Worm (Caenorhabditis elegans): ENCODE results near the gene Y52E8A.2.

Gene Y52E8A.2

DNA sequence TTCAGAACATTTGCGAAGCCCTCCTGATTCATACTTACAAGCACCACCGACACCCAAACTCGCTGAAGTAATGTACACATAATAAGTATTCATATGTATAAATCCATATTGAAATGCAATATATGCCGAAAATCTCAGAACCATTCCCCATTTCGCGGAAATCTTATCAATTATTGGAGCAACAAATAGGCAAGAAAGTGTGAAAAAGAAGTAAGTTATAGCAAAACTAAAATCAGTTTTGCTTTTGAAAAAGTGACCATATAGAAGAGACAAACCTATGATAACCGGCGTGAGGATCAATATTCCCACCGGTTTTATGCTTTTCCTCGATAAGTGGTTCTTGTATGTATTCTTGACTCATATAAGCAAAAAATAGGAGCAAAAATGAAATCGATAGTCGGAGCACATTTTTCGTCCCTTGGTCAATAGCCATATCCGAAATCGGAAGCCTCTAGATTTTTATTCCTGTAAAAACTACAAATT lies 1.1 kb upstream of the Y52E8A.2 start, which contains the start of gene Y52E8A.6:
Y52E8A.6 (minus strand) TSS at position 433 of the 483 bp plus-strand sequence.
- TF ChIP-seq tbx-2 (tag; optimal IDR thresholded peaks at IDR 0.05): no peak
- no peak for TF ChIP-seq fkh-10 (GFP tag; optimal IDR thresholded peaks at IDR 0.05)
- no peak for TF ChIP-seq unc-86 (tag; optimal IDR thresholded peaks at IDR 0.05)
- no peak for TF ChIP-seq fkh-4 (tag; optimal IDR thresholded peaks at IDR 0.05; ENCODE audit: borderline replicate concordance)
- TF ChIP-seq ama-1 (optimal IDR thresholded peaks at IDR 0.05): no peak
- TF ChIP-seq aly-2 (tag; optimal IDR thresholded peaks at IDR 0.05): no peak
- no peak for TF ChIP-seq blmp-1 (tag; optimal IDR thresholded peaks at IDR 0.05)
- TF ChIP-seq ets-5 (GFP tag; IDR thresholded peaks at IDR 0.05): no peak
- no peak for TF ChIP-seq nhr-19 (GFP tag; conservative IDR thresholded peaks at IDR 0.05)
- no peak for TF ChIP-seq grh-1 (GFP tag; IDR thresholded peaks at IDR 0.05)
- TF ChIP-seq mep-1 (tag; optimal IDR thresholded peaks at IDR 0.05): no peak
- no peak for TF ChIP-seq C16A3.4 (tag; optimal IDR thresholded peaks at IDR 0.05)
- TF ChIP-seq sox-4 (tag; optimal IDR thresholded peaks at IDR 0.05): no peak
- TF ChIP-seq zag-1 (tag; optimal IDR thresholded peaks at IDR 0.05): no peak
- no peak for TF ChIP-seq pax-3 (tag; optimal IDR thresholded peaks at IDR 0.05)
- no peak for TF ChIP-seq lin-15B (tag; optimal IDR thresholded peaks at IDR 0.05)
- no peak for TF ChIP-seq ces-1 (GFP tag; optimal IDR thresholded peaks at IDR 0.05)
- TF ChIP-seq hlh-17 (GFP tag; optimal IDR thresholded peaks at IDR 0.05; ENCODE audit: borderline replicate concordance): no peak
- no peak for TF ChIP-seq unc-98 (GFP tag; IDR thresholded peaks at IDR 0.05)

DNA sequence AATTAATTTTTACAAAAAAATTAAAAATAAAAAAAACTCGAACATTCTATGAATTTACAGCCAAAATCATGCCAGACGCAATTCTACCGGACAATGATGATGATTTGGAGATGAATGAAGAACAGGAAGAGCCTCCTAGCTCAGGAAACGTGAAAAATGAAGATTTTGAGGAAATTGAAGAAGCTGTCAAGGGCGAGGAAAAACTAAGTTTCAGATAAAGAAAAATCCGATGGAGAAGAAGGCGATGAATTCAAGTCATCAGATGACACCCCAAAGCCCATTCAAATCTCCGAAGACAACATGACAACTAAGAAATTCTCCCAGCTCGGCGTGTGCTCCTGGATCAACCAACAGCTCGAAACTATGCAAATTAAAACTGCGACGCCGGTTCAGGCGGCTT lies 1.1 kb downstream of the Y52E8A.2 start, which contains the start of gene Y52E8A.1:
Y52E8A.1 (plus strand) TSS at position 301 of the 400 bp plus-strand sequence.
- no peak for TF ChIP-seq F16B12.6 (tag; optimal IDR thresholded peaks at IDR 0.05)
- TF ChIP-seq lsy-2 (tag; optimal IDR thresholded peaks at IDR 0.05): no peak
- no peak for TF ChIP-seq unc-130 (tag; optimal IDR thresholded peaks at IDR 0.05)
- TF ChIP-seq nhr-28 (tag; optimal IDR thresholded peaks at IDR 0.05): no peak
- no peak for TF ChIP-seq ztf-4 (tag; optimal IDR thresholded peaks at IDR 0.05)
- TF ChIP-seq unc-86 (tag; optimal IDR thresholded peaks at IDR 0.05): no peak
- TF ChIP-seq Y116A8C.19 (tag; optimal IDR thresholded peaks at IDR 0.05; ENCODE audit: borderline replicate concordance): no peak
- TF ChIP-seq nhr-71 (tag; optimal IDR thresholded peaks at IDR 0.05): no peak
- no peak for TF ChIP-seq unc-98 (GFP tag; IDR thresholded peaks at IDR 0.05)
- no peak for TF ChIP-seq mep-1 (tag; optimal IDR thresholded peaks at IDR 0.05)
- TF ChIP-seq lin-15B (tag; optimal IDR thresholded peaks at IDR 0.05): no peak
- no peak for TF ChIP-seq rnt-1 (tag; optimal IDR thresholded peaks at IDR 0.05)

DNA sequence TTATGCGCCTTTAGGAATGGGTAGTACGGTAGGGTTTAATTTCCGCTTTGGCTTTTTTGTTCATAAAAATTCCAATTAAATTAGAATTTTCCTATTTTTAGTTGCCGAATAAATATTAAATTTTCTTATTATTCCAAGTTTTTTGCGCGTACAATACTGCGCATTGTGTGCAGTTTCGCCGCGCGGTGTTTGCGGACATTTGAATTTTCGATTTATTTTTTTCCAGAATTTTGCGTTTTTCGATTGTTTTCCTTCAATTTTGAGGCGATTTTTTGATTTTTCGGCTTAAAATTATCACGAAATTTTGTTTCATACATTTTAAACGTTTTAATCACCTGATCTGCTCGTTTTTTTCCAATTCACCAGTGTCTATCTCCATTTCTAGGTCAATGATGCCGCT lies 2.2 kb downstream of the Y52E8A.2 start, which contains the start of gene H20J04.6:
H20J04.6 (plus strand) TSS at position 386 of the 400 bp plus-strand sequence.
- TF ChIP-seq lsy-2 (tag; optimal IDR thresholded peaks at IDR 0.05) (peak; percentile 48), hlh-4 (tag; optimal IDR thresholded peaks at IDR 0.05) (no peak), F16B12.6 (tag; optimal IDR thresholded peaks at IDR 0.05) (peak; percentile 88), jun-1 (tag; optimal IDR thresholded peaks at IDR 0.05) (no peak), C16A3.4 (tag; optimal IDR thresholded peaks at IDR 0.05) (no peak), ztf-4 (tag; optimal IDR thresholded peaks at IDR 0.05) (no peak), nhr-85 (tag) (no peak), fkh-4 (tag; optimal IDR thresholded peaks at IDR 0.05; ENCODE audit: borderline replicate concordance) (no peak), zip-4 (GFP tag; optimal IDR thresholded peaks at IDR 0.05) (no peak), hpl-2 (GFP tag; optimal IDR thresholded peaks at IDR 0.05) (no peak), mef-2 (tag; optimal IDR thresholded peaks at IDR 0.05) (no peak), tbx-2 (tag; optimal IDR thresholded peaks at IDR 0.05) (peak; percentile 1), skn-1 (tag; optimal IDR thresholded peaks at IDR 0.05) (no peak), zag-1 (tag; optimal IDR thresholded peaks at IDR 0.05) (no peak), nhr-77 (tag; optimal IDR thresholded peaks at IDR 0.05) (no peak), nhr-28 (tag; optimal IDR thresholded peaks at IDR 0.05) (no peak), irx-1 (tag; optimal IDR thresholded peaks at IDR 0.05) (peak; percentile 3), grh-1 (GFP tag; IDR thresholded peaks at IDR 0.05) (no peak), egl-13 (tag; optimal IDR thresholded peaks at IDR 0.05) (no peak), nhr-47 (tag; optimal IDR thresholded peaks at IDR 0.05) (no peak), unc-98 (GFP tag; IDR thresholded peaks at IDR 0.05) (no peak), egl-27 (tag; optimal IDR thresholded peaks at IDR 0.05) (no peak), unc-30 (tag; optimal IDR thresholded peaks at IDR 0.05) (no peak), dsc-1 (tag; optimal IDR thresholded peaks at IDR 0.05) (peak; percentile 16), snu-23 (GFP tag; optimal IDR thresholded peaks at IDR 0.05) (no peak), nhr-71 (tag; optimal IDR thresholded peaks at IDR 0.05) (no peak), nhr-237 (tag; optimal IDR thresholded peaks at IDR 0.05) (no peak), isw-1 (GFP tag; IDR thresholded peaks at IDR 0.05) (no peak), blmp-1 (tag; optimal IDR thresholded peaks at IDR 0.05) (peak; percentile 30), elt-3 (tag; optimal IDR thresholded peaks at IDR 0.05) (no peak), mep-1 (tag; optimal IDR thresholded peaks at IDR 0.05) (peak; percentile 47), nhr-11 (tag; optimal IDR thresholded peaks at IDR 0.05) (no peak), pag-3 (tag; optimal IDR thresholded peaks at IDR 0.05; ENCODE audit: borderline replicate concordance, insufficient read depth) (no peak), lin-35 (GFP tag; optimal IDR thresholded peaks at IDR 0.05) (peak; percentile 13 to 30)
